Fruit fly (Drosophila melanogaster) whole organism, wandering third instar larva: ENCODE results near the gene rdx.

Source experiments
- Abd-B ChIP-seq: fragments of >200 bp; optimal IDR thresholded peaks from 2 replicates; lab custom pipeline; 2017; ENCODE audit warnings: missing biosample characterization, missing genetic modification characterization
- CG32264 ChIP-seq: fragments of 200-800 bp; sonication (Bioruptor generic); optimal IDR thresholded peaks from 2 replicates; lab custom pipeline; 2016; ENCODE audit warnings: missing biosample characterization, missing genetic modification characterization
- CrebA ChIP-seq: fragments of 200-800 bp; sonication (Bioruptor generic); optimal IDR thresholded peaks from 2 replicates; lab custom pipeline; 2016; ENCODE audit warnings: missing biosample characterization, mild to moderate bottlenecking, missing genetic modification characterization, borderline replicate concordance
- Dfd ChIP-seq: fragments of >200 bp; optimal IDR thresholded peaks from 2 replicates; lab custom pipeline; 2017; ENCODE audit warnings: missing biosample characterization, missing genetic modification characterization
- Dif ChIP-seq: fragments of 200-275, 200-300 bp; sonication (Bioruptor generic); optimal IDR thresholded peaks from 2 replicates; lab custom pipeline; 2018; ENCODE audit warnings: missing biosample characterization, missing genetic modification characterization; ENCODE audit not compliant: partially characterized antibody
- HLH106 ChIP-seq: fragments of 200-800 bp; optimal IDR thresholded peaks from 3 replicates; lab custom pipeline; 2019; ENCODE audit warnings: missing biosample characterization, mild to moderate bottlenecking, missing genetic modification characterization, moderate library complexity
- Hnf4 ChIP-seq: fragments of 200-800 bp; sonication (Bioruptor generic); optimal IDR thresholded peaks from 2 replicates; lab custom pipeline; 2016; ENCODE audit warnings: missing biosample characterization, mild to moderate bottlenecking, missing genetic modification characterization
- Hr83 ChIP-seq: fragments of 200-300 bp; sonication (Bioruptor generic); optimal IDR thresholded peaks from 2 replicates; lab custom pipeline; 2016; ENCODE audit warnings: missing biosample characterization, mild to moderate bottlenecking, missing genetic modification characterization, moderate library complexity; ENCODE audit not compliant: poor library complexity, severe bottlenecking
- Jra ChIP-seq: sonication (Bioruptor generic); optimal IDR thresholded peaks from 2 replicates; lab custom pipeline; 2016; ENCODE audit warnings: missing biosample characterization, missing genetic modification characterization
- OdsH ChIP-seq: fragments of 200-800 bp; sonication (Bioruptor generic); optimal IDR thresholded peaks from 2 replicates; lab custom pipeline; 2016; ENCODE audit warnings: missing biosample characterization, mild to moderate bottlenecking, missing genetic modification characterization
- Rel ChIP-seq, 2 experiments: fragments of 200-800 bp; sonication (Bioruptor generic) in 1 of 2; optimal IDR thresholded peaks; 2 replicates in 1 of 2; 3 replicates in 1 of 2; lab custom pipeline; 2016 to 2019; ENCODE audit warnings: mild to moderate bottlenecking in 2 of 2, missing biosample characterization in 2 of 2, missing genetic modification characterization in 2 of 2, moderate library complexity in 1 of 2
- Sp1 ChIP-seq: fragments of 200-800 bp; sonication (Bioruptor generic); optimal IDR thresholded peaks from 3 replicates; lab custom pipeline; 2019; ENCODE audit warnings: missing biosample characterization, mild to moderate bottlenecking, missing genetic modification characterization, moderate library complexity
- Vsx2 ChIP-seq: fragments of 200-300, 225-300 bp; sonication (Bioruptor generic); optimal IDR thresholded peaks from 2 replicates; lab custom pipeline; 2018; ENCODE audit warnings: missing biosample characterization, missing genetic modification characterization; ENCODE audit not compliant: partially characterized antibody
- br ChIP-seq: fragments of 200-800 bp; sonication (Bioruptor generic); optimal IDR thresholded peaks from 2 replicates; lab custom pipeline; 2016; ENCODE audit warnings: missing biosample characterization, missing genetic modification characterization
- dl ChIP-seq, 2 experiments: fragments of 175-275, 200-275 bp in 1 of 2; fragments of 200-275 bp in 1 of 2; sonication (Bioruptor generic); optimal IDR thresholded peaks; lab custom pipeline; 2018; ENCODE audit warnings: mild to moderate bottlenecking in 2 of 2, missing biosample characterization in 2 of 2, missing genetic modification characterization in 2 of 2, moderate library complexity in 2 of 2; ENCODE audit not compliant: partially characterized antibody in 2 of 2, insufficient read depth in 1 of 2
- dmrt93B ChIP-seq: fragments of 200-800 bp; sonication (Bioruptor generic); optimal IDR thresholded peaks from 2 replicates; lab custom pipeline; 2018; ENCODE audit warnings: missing biosample characterization, mild to moderate bottlenecking, missing genetic modification characterization
- dsf ChIP-seq: sonication (Bioruptor generic); optimal IDR thresholded peaks from 2 replicates; lab custom pipeline; 2016; ENCODE audit warnings: missing biosample characterization, missing genetic modification characterization, borderline replicate concordance
- ey ChIP-seq: fragments of 200-800 bp; sonication (Bioruptor generic); optimal IDR thresholded peaks from 2 replicates; lab custom pipeline; 2016; ENCODE audit warnings: missing biosample characterization, missing genetic modification characterization
- fru ChIP-seq: fragments of 200-800 bp; sonication (Bioruptor generic); optimal IDR thresholded peaks from 3 replicates; lab custom pipeline; 2016; ENCODE audit warnings: missing biosample characterization, mild to moderate bottlenecking, missing genetic modification characterization
- jim ChIP-seq: fragments of 175-275, 200-325 bp; sonication (Bioruptor generic); optimal IDR thresholded peaks from 2 replicates; lab custom pipeline; 2016; ENCODE audit warnings: missing biosample characterization, mild to moderate bottlenecking, missing genetic modification characterization
- lola ChIP-seq: fragments of >200 bp; optimal IDR thresholded peaks from 2 replicates; lab custom pipeline; 2017; ENCODE audit warnings: missing biosample characterization, missing genetic modification characterization
- pan ChIP-seq: fragments of >200 bp; optimal IDR thresholded peaks from 2 replicates; lab custom pipeline; 2017
- psq ChIP-seq: fragments of 200-800 bp; sonication (Bioruptor generic); optimal IDR thresholded peaks from 3 replicates; lab custom pipeline; 2017; ENCODE audit warnings: missing biosample characterization, mild to moderate bottlenecking, missing genetic modification characterization, moderate library complexity
- sage ChIP-seq: fragments of 200-800 bp; sonication (Bioruptor generic); optimal IDR thresholded peaks from 2 replicates; lab custom pipeline; 2016; ENCODE audit warnings: missing biosample characterization, mild to moderate bottlenecking, missing genetic modification characterization
- sv ChIP-seq: fragments of 200-800 bp; sonication (Bioruptor generic); optimal IDR thresholded peaks from 3 replicates; lab custom pipeline; 2016; ENCODE audit warnings: missing biosample characterization, missing genetic modification characterization
- usp ChIP-seq: fragments of >200 bp; optimal IDR thresholded peaks from 2 replicates; lab custom pipeline; 2017; ENCODE audit warnings: missing biosample characterization, missing genetic modification characterization
- woc ChIP-seq: sonication (Bioruptor generic); optimal IDR thresholded peaks from 2 replicates; lab custom pipeline; 2016; ENCODE audit warnings: missing biosample characterization, mild to moderate bottlenecking, missing genetic modification characterization

The rdx gene

dm6 chr3R:13995933-13996332 lies 35.9 kb downstream of the rdx start:
- TF ChIP-seq usp (GFP tag; lab: Kevin White, UChicago), result no peak
- no peak for TF ChIP-seq Hnf4 (GFP tag; lab: Kevin White, UChicago)
- TF ChIP-seq Dfd, result no peak
- no peak for TF ChIP-seq dmrt93B (GFP tag; lab: Kevin White, UChicago)
- TF ChIP-seq CrebA (GFP tag; lab: Kevin White, UChicago), result no peak
- no peak for TF ChIP-seq CG32264 (GFP tag; lab: Kevin White, UChicago)
- TF ChIP-seq ey (GFP tag; lab: Kevin White, UChicago), result no peak
- TF ChIP-seq fru (GFP tag; lab: Kevin White, UChicago), result no peak
- no peak for TF ChIP-seq sage
- no peak for TF ChIP-seq Abd-B (GFP tag; lab: Kevin White, UChicago)
- TF ChIP-seq sv (GFP tag; lab: Kevin White, UChicago), result no peak
- TF ChIP-seq woc, result no peak
- TF ChIP-seq Sp1, result no peak
- TF ChIP-seq jim (GFP tag; lab: Kevin White, UChicago), result no peak
- TF ChIP-seq Jra (GFP tag; lab: Kevin White, UChicago), result no peak
- TF ChIP-seq Rel (GFP tag; optimal IDR thresholded peaks at IDR 0.05; lab: Kevin White, UChicago), result no peak
- no peak for TF ChIP-seq Rel (tag; optimal IDR thresholded peaks at IDR 0.05; lab: Kevin White, UChicago)
- no peak for TF ChIP-seq psq (GFP tag; lab: Kevin White, UChicago)
- no peak for TF ChIP-seq lola (GFP tag; lab: Kevin White, UChicago)

dm6 chr3R:13995426-13995825 lies 36.4 kb downstream of the rdx start:
- no peak for TF ChIP-seq OdsH (GFP tag; lab: Kevin White, UChicago)
- TF ChIP-seq usp (GFP tag; lab: Kevin White, UChicago), result no peak
- TF ChIP-seq HLH106 (tag; lab: Kevin White, UChicago), result no peak
- TF ChIP-seq, all 38 proteins: peak for 0

- TF ChIP-seq psq (GFP tag; lab: Kevin White, UChicago), result no peak
- peak; percentile 53 for TF ChIP-seq jim (GFP tag; lab: Kevin White, UChicago)
- TF ChIP-seq, all 38 proteins: peak for 1
Observed at dm6 chr3R:13992126-13992535, 39.7 kb downstream of the rdx start.

dm6 chr3R:13990109-13990508 lies 41.7 kb downstream of the rdx start:
- TF ChIP-seq dl (GFP tag; optimal IDR thresholded peaks at IDR 0.05; lab: Kevin White, UChicago; ENCODE audit: insufficient read depth in 1 of 2, partially characterized antibody in 2 of 2) (no peak), Hr83 (GFP tag; lab: Kevin White, UChicago) (peak; percentile 17)

dm6 chr3R:13989453-13989852 lies 42.4 kb downstream of the rdx start:
- TF ChIP-seq ey (GFP tag; lab: Kevin White, UChicago) (no peak), pan (no peak), dl (GFP tag; optimal IDR thresholded peaks at IDR 0.05; lab: Kevin White, UChicago; ENCODE audit: insufficient read depth in 1 of 2, partially characterized antibody in 2 of 2) (no peak), CrebA (GFP tag; lab: Kevin White, UChicago) (no peak), usp (GFP tag; lab: Kevin White, UChicago) (no peak), fru (GFP tag; lab: Kevin White, UChicago) (no peak), sage (no peak), br (no peak), HLH106 (tag; lab: Kevin White, UChicago) (no peak), Vsx2 (GFP tag; lab: Kevin White, UChicago) (no peak), Rel (GFP tag; optimal IDR thresholded peaks at IDR 0.05; lab: Kevin White, UChicago) (no peak), Rel (tag; optimal IDR thresholded peaks at IDR 0.05; lab: Kevin White, UChicago) (no peak), dsf (no peak), Hnf4 (GFP tag; lab: Kevin White, UChicago) (no peak), Jra (GFP tag; lab: Kevin White, UChicago) (no peak), Dif (GFP tag; lab: Kevin White, UChicago) (no peak)

- TF ChIP-seq Hr83 (GFP tag; lab: Kevin White, UChicago), result no peak
- TF ChIP-seq Dif (GFP tag; lab: Kevin White, UChicago), result no peak
- no peak for TF ChIP-seq sage
- no peak for TF ChIP-seq woc
Observed at dm6 chr3R:13988923-13989436, 42.9 kb downstream of the rdx start.
